Fruit fly (Drosophila melanogaster) whole organism, wandering third instar larva: ENCODE results near the gene betaTub85D.

Experiments
- Abd-B ChIP-seq: fragments of >200 bp; optimal IDR thresholded peaks from 2 replicates; lab custom pipeline; 2017; ENCODE audit warnings: missing biosample characterization, missing genetic modification characterization
- CG9705 ChIP-seq: fragments of 200-800 bp; sonication (Bioruptor generic); optimal IDR thresholded peaks from 2 replicates; lab custom pipeline; 2018; ENCODE audit warnings: missing biosample characterization, mild to moderate bottlenecking, missing genetic modification characterization
- Dfd ChIP-seq: fragments of >200 bp; optimal IDR thresholded peaks from 2 replicates; lab custom pipeline; 2017; ENCODE audit warnings: missing biosample characterization, missing genetic modification characterization
- Dif ChIP-seq: fragments of 200-275, 200-300 bp; sonication (Bioruptor generic); optimal IDR thresholded peaks from 2 replicates; lab custom pipeline; 2018; ENCODE audit warnings: missing biosample characterization, missing genetic modification characterization; ENCODE audit not compliant: partially characterized antibody
- HLH106 ChIP-seq: fragments of 200-800 bp; optimal IDR thresholded peaks from 3 replicates; lab custom pipeline; 2019; ENCODE audit warnings: missing biosample characterization, mild to moderate bottlenecking, missing genetic modification characterization, moderate library complexity
- Hnf4 ChIP-seq: fragments of 200-800 bp; sonication (Bioruptor generic); optimal IDR thresholded peaks from 2 replicates; lab custom pipeline; 2016; ENCODE audit warnings: missing biosample characterization, mild to moderate bottlenecking, missing genetic modification characterization
- Hr78 ChIP-seq: fragments of >200 bp; optimal IDR thresholded peaks from 2 replicates; lab custom pipeline; 2017; ENCODE audit warnings: missing biosample characterization, missing genetic modification characterization
- Hr83 ChIP-seq: fragments of 200-300 bp; sonication (Bioruptor generic); optimal IDR thresholded peaks from 2 replicates; lab custom pipeline; 2016; ENCODE audit warnings: missing biosample characterization, mild to moderate bottlenecking, missing genetic modification characterization, moderate library complexity; ENCODE audit not compliant: poor library complexity, severe bottlenecking
- Jra ChIP-seq: sonication (Bioruptor generic); optimal IDR thresholded peaks from 2 replicates; lab custom pipeline; 2016; ENCODE audit warnings: missing biosample characterization, missing genetic modification characterization
- Mio ChIP-seq: sonication (Bioruptor generic); optimal IDR thresholded peaks from 2 replicates; lab custom pipeline; 2016; ENCODE audit warnings: missing biosample characterization, missing genetic modification characterization
- Myc ChIP-seq: fragments of >200 bp; optimal IDR thresholded peaks from 2 replicates; lab custom pipeline; 2017
- N ChIP-seq: fragments of >200 bp; optimal IDR thresholded peaks from 2 replicates; lab custom pipeline; 2018; ENCODE audit warnings: missing biosample characterization, missing external identifiers, missing genetic modification characterization
- OdsH ChIP-seq: fragments of 200-800 bp; sonication (Bioruptor generic); optimal IDR thresholded peaks from 2 replicates; lab custom pipeline; 2016; ENCODE audit warnings: missing biosample characterization, mild to moderate bottlenecking, missing genetic modification characterization
- Rel ChIP-seq, 2 experiments: fragments of 200-800 bp; sonication (Bioruptor generic) in 1 of 2; optimal IDR thresholded peaks; 2 replicates in 1 of 2; 3 replicates in 1 of 2; lab custom pipeline; 2016 to 2019; ENCODE audit warnings: mild to moderate bottlenecking in 2 of 2, missing biosample characterization in 2 of 2, missing genetic modification characterization in 2 of 2, moderate library complexity in 1 of 2
- Sp1 ChIP-seq: fragments of 200-800 bp; sonication (Bioruptor generic); optimal IDR thresholded peaks from 3 replicates; lab custom pipeline; 2019; ENCODE audit warnings: missing biosample characterization, mild to moderate bottlenecking, missing genetic modification characterization, moderate library complexity
- Vsx2 ChIP-seq: fragments of 200-300, 225-300 bp; sonication (Bioruptor generic); optimal IDR thresholded peaks from 2 replicates; lab custom pipeline; 2018; ENCODE audit warnings: missing biosample characterization, missing genetic modification characterization; ENCODE audit not compliant: partially characterized antibody
- br ChIP-seq: fragments of 200-800 bp; sonication (Bioruptor generic); optimal IDR thresholded peaks from 2 replicates; lab custom pipeline; 2016; ENCODE audit warnings: missing biosample characterization, missing genetic modification characterization
- brk ChIP-seq: fragments of 200-800 bp; sonication (Bioruptor generic); optimal IDR thresholded peaks from 2 replicates; lab custom pipeline; 2016; ENCODE audit warnings: missing biosample characterization, mild to moderate bottlenecking, missing genetic modification characterization
- dl ChIP-seq, 2 experiments: fragments of 175-275, 200-275 bp in 1 of 2; fragments of 200-275 bp in 1 of 2; sonication (Bioruptor generic); optimal IDR thresholded peaks; lab custom pipeline; 2018; ENCODE audit warnings: mild to moderate bottlenecking in 2 of 2, missing biosample characterization in 2 of 2, missing genetic modification characterization in 2 of 2, moderate library complexity in 2 of 2; ENCODE audit not compliant: partially characterized antibody in 2 of 2, insufficient read depth in 1 of 2
- dmrt93B ChIP-seq: fragments of 200-800 bp; sonication (Bioruptor generic); optimal IDR thresholded peaks from 2 replicates; lab custom pipeline; 2018; ENCODE audit warnings: missing biosample characterization, mild to moderate bottlenecking, missing genetic modification characterization
- dsf ChIP-seq: sonication (Bioruptor generic); optimal IDR thresholded peaks from 2 replicates; lab custom pipeline; 2016; ENCODE audit warnings: missing biosample characterization, missing genetic modification characterization, borderline replicate concordance
- ey ChIP-seq: fragments of 200-800 bp; sonication (Bioruptor generic); optimal IDR thresholded peaks from 2 replicates; lab custom pipeline; 2016; ENCODE audit warnings: missing biosample characterization, missing genetic modification characterization
- foxo ChIP-seq, 2 experiments: fragments of 200-800 bp; sonication (Bioruptor generic); optimal IDR thresholded peaks; 2 replicates in 1 of 2; 3 replicates in 1 of 2; lab custom pipeline; 2016 to 2017; ENCODE audit warnings: missing biosample characterization in 2 of 2, missing genetic modification characterization in 2 of 2
- fru ChIP-seq: fragments of 200-800 bp; sonication (Bioruptor generic); optimal IDR thresholded peaks from 3 replicates; lab custom pipeline; 2016; ENCODE audit warnings: missing biosample characterization, mild to moderate bottlenecking, missing genetic modification characterization
- h ChIP-seq: fragments of 200-800 bp; sonication (Bioruptor generic); optimal IDR thresholded peaks from 3 replicates; lab custom pipeline; 2016; ENCODE audit warnings: missing biosample characterization, mild to moderate bottlenecking, missing genetic modification characterization
- jim ChIP-seq: fragments of 175-275, 200-325 bp; sonication (Bioruptor generic); optimal IDR thresholded peaks from 2 replicates; lab custom pipeline; 2016; ENCODE audit warnings: missing biosample characterization, mild to moderate bottlenecking, missing genetic modification characterization
- lola ChIP-seq: fragments of >200 bp; optimal IDR thresholded peaks from 2 replicates; lab custom pipeline; 2017; ENCODE audit warnings: missing biosample characterization, missing genetic modification characterization
- pan ChIP-seq: fragments of >200 bp; optimal IDR thresholded peaks from 2 replicates; lab custom pipeline; 2017
- psq ChIP-seq: fragments of 200-800 bp; sonication (Bioruptor generic); optimal IDR thresholded peaks from 3 replicates; lab custom pipeline; 2017; ENCODE audit warnings: missing biosample characterization, mild to moderate bottlenecking, missing genetic modification characterization, moderate library complexity
- rgr ChIP-seq: fragments of 200-800 bp; sonication (Bioruptor generic); optimal IDR thresholded peaks from 3 replicates; lab custom pipeline; 2016; ENCODE audit warnings: missing biosample characterization, mild to moderate bottlenecking, missing genetic modification characterization
- sage ChIP-seq: fragments of 200-800 bp; sonication (Bioruptor generic); optimal IDR thresholded peaks from 2 replicates; lab custom pipeline; 2016; ENCODE audit warnings: missing biosample characterization, mild to moderate bottlenecking, missing genetic modification characterization
- sv ChIP-seq: fragments of 200-800 bp; sonication (Bioruptor generic); optimal IDR thresholded peaks from 3 replicates; lab custom pipeline; 2016; ENCODE audit warnings: missing biosample characterization, missing genetic modification characterization
- tai ChIP-seq: sonication (Bioruptor generic); optimal IDR thresholded peaks from 2 replicates; lab custom pipeline; 2016; ENCODE audit warnings: missing biosample characterization, missing genetic modification characterization

The betaTub85D gene

dm6 chr3R:9390201-9390600, 19.9 kb downstream of the betaTub85D start:
- TF ChIP-seq fru (GFP tag; lab: Kevin White, UChicago) (no peak), HLH106 (tag; lab: Kevin White, UChicago) (no peak), Jra (GFP tag; lab: Kevin White, UChicago) (no peak), lola (GFP tag; lab: Kevin White, UChicago) (no peak), sv (GFP tag; lab: Kevin White, UChicago) (no peak), sage (GFP tag; lab: Kevin White, UChicago) (no peak), Hnf4 (GFP tag; lab: Kevin White, UChicago) (no peak), Hr83 (GFP tag; lab: Kevin White, UChicago) (no peak), pan (lab: Kevin White, UChicago) (no peak), jim (no peak), tai (GFP tag; lab: Kevin White, UChicago) (no peak), rgr (no peak), Dif (GFP tag; lab: Kevin White, UChicago) (no peak), brk (GFP tag; lab: Kevin White, UChicago) (no peak), dsf (GFP tag; lab: Kevin White, UChicago) (no peak), Vsx2 (GFP tag; lab: Kevin White, UChicago) (no peak), ey (GFP tag; lab: Kevin White, UChicago) (no peak), foxo (GFP tag; optimal IDR thresholded peaks at IDR 0.05; lab: Kevin White, UChicago) (no peak), N (GFP tag; lab: Kevin White, UChicago) (no peak), br (GFP tag; lab: Kevin White, UChicago) (no peak)
- TF ChIP-seq, all 38 proteins: peak for 0

DNA sequence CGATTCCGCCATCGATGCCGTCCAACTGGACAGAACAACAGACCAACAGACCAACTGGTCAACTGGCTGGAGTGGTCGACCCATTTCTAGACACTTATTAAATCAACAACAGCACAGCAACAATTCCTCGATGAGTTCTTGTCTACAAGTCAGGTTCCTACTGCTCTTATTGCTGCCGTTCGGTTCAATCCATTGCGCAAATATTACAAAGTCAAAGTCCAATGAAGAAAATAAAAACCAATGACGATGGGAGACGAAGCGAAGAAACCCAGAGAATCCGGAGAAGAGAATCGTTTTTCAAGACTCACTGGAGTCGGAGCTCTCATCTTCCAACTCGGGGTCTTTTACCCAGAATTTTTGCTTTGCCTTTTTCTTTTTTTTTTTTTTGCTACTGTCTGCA, 21.1 kb downstream of the betaTub85D start:
- TF ChIP-seq dmrt93B (GFP tag; lab: Kevin White, UChicago) (no peak), dl (GFP tag; optimal IDR thresholded peaks at IDR 0.05; lab: Kevin White, UChicago; ENCODE audit: insufficient read depth in 1 of 2, partially characterized antibody in 2 of 2) (no peak), dsf (GFP tag; lab: Kevin White, UChicago) (no peak), Myc (no peak), Vsx2 (GFP tag; lab: Kevin White, UChicago) (no peak), Sp1 (GFP tag; lab: Kevin White, UChicago) (no peak), pan (lab: Kevin White, UChicago) (no peak), h (GFP tag; lab: Kevin White, UChicago) (no peak), sage (GFP tag; lab: Kevin White, UChicago) (no peak), fru (GFP tag; lab: Kevin White, UChicago) (no peak), Dfd (no peak), Abd-B (no peak), N (GFP tag; lab: Kevin White, UChicago) (no peak), OdsH (no peak), HLH106 (tag; lab: Kevin White, UChicago) (no peak)

DNA sequence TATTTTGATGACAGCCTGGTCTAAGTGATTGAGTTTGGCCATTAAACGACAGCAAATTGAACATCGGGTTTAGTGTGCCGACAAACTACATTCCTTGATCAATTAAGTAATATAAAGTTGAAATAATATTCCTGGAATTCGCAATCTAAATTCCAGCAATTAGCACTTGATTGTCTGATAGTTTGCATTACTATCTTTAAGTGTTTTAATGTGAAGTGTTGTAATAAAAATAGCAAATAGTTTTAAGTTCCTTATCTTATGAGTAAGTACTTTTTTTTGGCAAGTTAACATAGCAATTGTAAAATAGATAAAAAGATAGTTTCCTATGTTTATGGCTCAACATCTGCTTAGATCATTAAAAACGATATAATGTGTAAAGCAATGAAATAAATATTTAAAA, 21.8 kb downstream of the betaTub85D start:
- TF ChIP-seq Dif (GFP tag; lab: Kevin White, UChicago) (no peak), dl (GFP tag; optimal IDR thresholded peaks at IDR 0.05; lab: Kevin White, UChicago; ENCODE audit: insufficient read depth in 1 of 2, partially characterized antibody in 2 of 2) (no peak), Jra (GFP tag; lab: Kevin White, UChicago) (no peak), Hnf4 (GFP tag; lab: Kevin White, UChicago) (no peak), psq (GFP tag; lab: Kevin White, UChicago) (no peak), Mio (GFP tag; lab: Kevin White, UChicago) (no peak)

DNA sequence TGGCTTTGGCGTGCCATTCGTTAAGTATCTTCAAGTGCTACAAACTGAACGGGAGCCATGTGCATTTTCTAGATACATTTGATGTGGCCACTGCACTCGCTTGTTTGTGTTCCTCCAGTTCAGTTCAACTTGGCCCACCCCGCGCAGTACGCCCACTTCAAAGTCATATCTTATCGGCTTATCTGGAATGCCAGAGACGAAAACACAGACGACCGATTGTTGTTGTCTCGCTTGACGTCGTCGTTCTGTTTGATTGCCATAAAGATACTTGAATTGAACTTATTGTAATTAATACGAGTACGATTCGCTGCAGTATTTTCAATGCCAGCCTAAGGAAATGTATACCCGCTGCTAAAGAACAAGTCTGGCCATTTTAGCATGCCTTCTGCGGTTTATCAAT, 22.4 kb downstream of the betaTub85D start:
- TF ChIP-seq Hr78 (GFP tag; lab: Kevin White, UChicago) (no peak), CG9705 (GFP tag; lab: Kevin White, UChicago) (no peak), sv (GFP tag; lab: Kevin White, UChicago) (no peak), ey (GFP tag; lab: Kevin White, UChicago) (no peak), Hr83 (GFP tag; lab: Kevin White, UChicago) (no peak), dl (GFP tag; optimal IDR thresholded peaks at IDR 0.05; lab: Kevin White, UChicago; ENCODE audit: insufficient read depth in 1 of 2, partially characterized antibody in 2 of 2) (no peak), br (GFP tag; lab: Kevin White, UChicago) (peak; percentile 5), pan (lab: Kevin White, UChicago) (no peak), Sp1 (GFP tag; lab: Kevin White, UChicago) (no peak), Rel (GFP tag; optimal IDR thresholded peaks at IDR 0.05; lab: Kevin White, UChicago) (no peak), Rel (tag; optimal IDR thresholded peaks at IDR 0.05; lab: Kevin White, UChicago) (peak; percentile 49), Vsx2 (GFP tag; lab: Kevin White, UChicago) (no peak), jim (no peak), dsf (GFP tag; lab: Kevin White, UChicago) (no peak), Abd-B (no peak), brk (GFP tag; lab: Kevin White, UChicago) (no peak), h (GFP tag; lab: Kevin White, UChicago) (peak; percentile 40), foxo (GFP tag; optimal IDR thresholded peaks at IDR 0.05; lab: Kevin White, UChicago) (peak in 1 of 2 experiments; percentile 26)
